Worm (Caenorhabditis elegans) whole organism, L1 larva: Measurements from ENCODE around the gene F57G12.2.

Experiments
- C16A3.4 ChIP-seq: fragments of 150-350 bp; optimal IDR thresholded peaks from 2 replicates; lab custom pipeline; 2014; ENCODE audit warnings: missing biosample characterization, missing genetic modification characterization
- aly-2 ChIP-seq: fragments of 150-350 bp; optimal IDR thresholded peaks from 2 replicates; lab custom pipeline; 2014; ENCODE audit warnings: missing biosample characterization, missing genetic modification characterization
- efl-1 ChIP-seq, 4 experiments: fragments of 150-350 bp; optimal IDR thresholded peaks in 3 of 4; peaks in 1 of 4; 1 replicate in 1 of 4; 2 replicates in 3 of 4; lab custom pipeline; 2014; ENCODE audit warnings: missing biosample characterization in 2 of 4, missing genetic modification characterization in 2 of 4, missing genetic modification reagents in 2 of 4
- lin-39 ChIP-seq: fragments of 150-350 bp; optimal IDR thresholded peaks from 2 replicates; lab custom pipeline; 2014; ENCODE audit warnings: missing biosample characterization, missing genetic modification reagents, missing genetic modification characterization
- nhr-77 ChIP-seq: fragments of 150-350 bp; optimal IDR thresholded peaks from 2 replicates; lab custom pipeline; 2014; ENCODE audit warnings: missing biosample characterization, missing genetic modification characterization
- ztf-4 ChIP-seq: fragments of 150-350 bp; optimal IDR thresholded peaks from 2 replicates; lab custom pipeline; 2014; ENCODE audit warnings: missing biosample characterization, missing genetic modification characterization

ce11 chrX:12164943-12165342 is 5.1 kb upstream of the F57G12.2 start:
- no peak for TF ChIP-seq nhr-77 (tag; lab: Kevin White, UChicago)
- no peak for TF ChIP-seq lin-39 (tag; lab: Kevin White, UChicago)
- no peak for TF ChIP-seq efl-1 (optimal IDR thresholded peaks at IDR 0.05; lab: Kevin White, UChicago)
- TF ChIP-seq efl-1 (GFP tag; optimal IDR thresholded peaks at IDR 0.05 in 1 of 2; lab: Kevin White, UChicago) = no peak
- TF ChIP-seq aly-2 = no peak
- TF ChIP-seq ztf-4 (tag; lab: Kevin White, UChicago) = no peak
- TF ChIP-seq C16A3.4 (tag; lab: Kevin White, UChicago) = no peak
